Fruit fly (Drosophila melanogaster) whole organism, larva: ENCODE measurements around the gene CG13920.

Source experiments
- noc ChIP-seq: fragments of 200-800 bp; sonication (Bioruptor generic); optimal IDR thresholded peaks from 3 replicates; lab custom pipeline; 2019; ENCODE audit warnings: missing biosample characterization, mild to moderate bottlenecking, missing genetic modification characterization, moderate library complexity

The CG13920 gene

DNA sequence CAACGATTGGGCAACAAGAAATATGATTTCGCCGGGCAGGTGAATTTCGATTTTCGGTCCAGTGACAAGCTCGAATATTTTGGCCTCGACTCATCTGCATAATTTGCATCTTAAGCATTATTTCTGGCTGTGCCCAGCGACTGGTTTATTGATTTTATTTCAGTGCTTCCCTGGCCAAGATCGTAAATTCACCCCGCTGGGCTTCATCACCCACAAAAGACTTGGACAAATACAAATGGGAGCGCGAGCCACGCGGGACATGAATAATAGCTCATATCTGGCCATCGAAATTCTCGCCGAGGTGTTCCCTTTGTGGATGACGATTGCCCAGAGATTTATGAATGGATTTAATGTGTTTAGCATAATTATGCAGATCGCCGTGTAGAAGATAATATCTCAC, 26.5 kb downstream of the CG13920 start:
- peak; percentile 17 for TF ChIP-seq noc (tag; lab: Kevin White, UChicago)

DNA sequence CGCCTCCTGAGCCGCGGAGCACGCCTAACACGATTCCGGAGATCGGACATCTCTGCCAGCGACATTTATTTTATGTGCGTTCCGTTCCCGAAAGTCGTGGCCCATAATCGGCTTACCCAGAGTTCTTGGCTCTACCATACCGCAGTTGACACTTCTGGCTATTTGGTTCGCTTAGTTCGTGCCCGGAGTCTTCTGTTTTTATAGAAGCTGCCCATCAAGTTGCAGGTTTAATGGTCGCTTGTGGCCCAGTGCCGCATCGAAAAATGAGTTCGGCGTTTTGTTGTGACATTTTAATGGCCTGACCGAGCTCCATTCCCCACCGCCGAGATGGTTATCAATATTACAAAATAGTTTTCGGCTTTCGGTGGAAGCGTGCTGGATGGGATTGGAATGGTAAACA, 27.5 kb downstream of the CG13920 start:
- TF ChIP-seq noc (tag; lab: Kevin White, UChicago), result no peak

DNA sequence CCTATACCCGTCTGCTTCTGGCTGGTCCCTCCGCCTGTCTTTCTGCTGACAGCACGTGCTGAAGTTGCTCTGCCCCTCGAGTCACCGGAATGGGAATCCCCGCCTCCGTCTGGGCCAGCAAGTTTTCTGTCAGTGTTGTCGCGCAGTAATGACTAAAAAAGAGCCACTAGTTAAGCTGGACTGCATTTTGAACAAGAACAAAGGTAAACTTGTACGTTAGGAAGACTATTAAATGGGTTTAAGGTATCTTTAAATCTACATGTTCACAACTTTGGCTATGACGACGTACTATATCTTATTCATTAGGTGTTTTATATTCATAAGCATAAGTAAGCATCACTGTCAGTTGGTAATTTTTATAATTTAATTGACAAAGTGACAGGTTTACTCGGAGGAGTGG, 30.6 kb downstream of the CG13920 start:
- TF ChIP-seq noc (tag; lab: Kevin White, UChicago), result no peak

DNA sequence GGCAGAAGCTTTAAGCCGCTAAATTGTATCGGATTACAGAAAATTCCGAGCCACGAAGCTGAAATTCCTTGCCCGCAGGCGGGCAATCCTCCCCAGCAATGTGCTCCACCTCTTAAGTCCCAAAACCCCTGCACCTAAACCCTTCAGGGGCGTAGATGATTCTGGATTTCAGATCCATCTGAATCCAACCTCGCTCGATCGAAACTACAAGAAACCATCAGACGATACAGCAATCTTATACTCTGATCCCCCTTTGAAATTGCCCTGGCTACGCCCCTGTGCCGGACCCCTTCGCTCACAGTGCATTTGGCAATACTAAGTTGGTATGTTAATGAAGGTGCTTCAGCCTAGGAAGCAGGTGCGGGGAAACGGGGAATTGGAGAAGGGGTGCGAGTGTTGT, 34.3 kb downstream of the CG13920 start:
- no peak for TF ChIP-seq noc (tag; lab: Kevin White, UChicago)

DNA sequence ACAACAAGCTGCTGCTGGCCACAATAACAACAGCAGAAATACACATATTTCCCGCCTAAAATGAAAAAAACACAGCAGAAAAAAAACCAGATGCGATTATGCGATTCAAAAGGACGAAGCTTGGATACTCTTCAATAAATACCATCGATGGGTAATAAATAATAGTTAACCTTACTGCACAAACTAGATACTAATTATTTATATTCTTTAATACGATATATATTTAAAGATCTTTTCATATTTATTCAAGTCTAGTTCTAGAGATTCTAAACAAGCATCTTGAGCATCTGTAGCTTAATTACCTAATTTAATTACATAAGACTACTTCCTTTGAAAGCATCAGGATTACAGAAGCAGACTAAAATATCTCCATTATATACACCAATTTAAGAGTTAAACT, 39.4 kb downstream of the CG13920 start:
- no peak for TF ChIP-seq noc (tag; lab: Kevin White, UChicago)

DNA sequence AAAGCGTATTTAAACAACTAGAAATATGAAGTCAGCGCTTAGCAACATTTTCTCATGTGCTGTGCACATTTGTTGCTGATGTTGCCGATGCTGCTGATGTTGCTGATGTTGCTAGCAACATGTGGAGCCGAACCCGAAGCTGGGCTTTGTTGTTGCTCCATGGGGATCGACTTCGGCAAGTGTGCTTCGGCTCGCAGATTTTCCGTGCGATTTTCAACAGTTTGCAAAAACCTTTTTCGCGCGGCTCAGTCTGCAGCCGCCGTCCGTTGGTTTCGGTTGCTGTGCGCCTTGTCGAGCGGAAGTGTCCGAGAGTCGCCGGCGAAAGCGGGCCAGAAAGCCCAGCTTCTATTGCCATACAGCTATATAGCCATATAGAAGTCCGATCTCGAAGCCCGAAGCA, 39.8 kb downstream of the CG13920 start:
- no peak for TF ChIP-seq noc (tag; lab: Kevin White, UChicago)

DNA sequence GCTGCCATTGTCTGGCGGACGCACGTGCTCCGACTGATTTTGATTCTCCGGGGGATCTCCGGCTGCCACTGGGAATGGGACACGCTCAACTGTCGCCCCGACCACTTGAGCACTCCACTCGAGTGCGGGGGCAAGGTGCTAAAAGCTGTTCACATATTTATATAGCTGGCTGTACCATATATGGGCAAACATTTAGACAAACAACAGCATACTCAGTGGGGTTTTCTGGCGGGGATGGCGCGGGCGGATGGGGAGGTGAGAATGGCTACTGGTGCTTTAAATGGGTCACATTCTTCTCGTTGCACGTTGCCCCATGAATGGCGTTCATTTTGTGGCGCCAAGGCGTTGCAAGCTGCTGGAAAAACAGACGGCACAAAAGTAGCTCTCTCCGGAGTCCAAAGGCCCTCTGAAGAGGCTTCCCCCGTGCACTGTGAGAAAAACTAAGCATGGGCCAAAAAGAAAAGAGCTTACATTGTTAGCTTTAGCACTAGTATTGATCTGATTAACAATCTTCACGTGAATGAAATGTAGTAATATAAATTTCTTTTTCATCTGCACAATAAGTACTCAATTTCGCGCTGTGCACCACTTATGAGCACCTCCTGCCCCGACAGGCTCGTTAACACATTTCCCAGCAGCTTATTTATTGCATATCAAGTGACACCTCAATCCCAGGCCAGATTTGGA, 42.1 kb downstream of the CG13920 start:
- TF ChIP-seq noc (tag; lab: Kevin White, UChicago), result no peak

DNA sequence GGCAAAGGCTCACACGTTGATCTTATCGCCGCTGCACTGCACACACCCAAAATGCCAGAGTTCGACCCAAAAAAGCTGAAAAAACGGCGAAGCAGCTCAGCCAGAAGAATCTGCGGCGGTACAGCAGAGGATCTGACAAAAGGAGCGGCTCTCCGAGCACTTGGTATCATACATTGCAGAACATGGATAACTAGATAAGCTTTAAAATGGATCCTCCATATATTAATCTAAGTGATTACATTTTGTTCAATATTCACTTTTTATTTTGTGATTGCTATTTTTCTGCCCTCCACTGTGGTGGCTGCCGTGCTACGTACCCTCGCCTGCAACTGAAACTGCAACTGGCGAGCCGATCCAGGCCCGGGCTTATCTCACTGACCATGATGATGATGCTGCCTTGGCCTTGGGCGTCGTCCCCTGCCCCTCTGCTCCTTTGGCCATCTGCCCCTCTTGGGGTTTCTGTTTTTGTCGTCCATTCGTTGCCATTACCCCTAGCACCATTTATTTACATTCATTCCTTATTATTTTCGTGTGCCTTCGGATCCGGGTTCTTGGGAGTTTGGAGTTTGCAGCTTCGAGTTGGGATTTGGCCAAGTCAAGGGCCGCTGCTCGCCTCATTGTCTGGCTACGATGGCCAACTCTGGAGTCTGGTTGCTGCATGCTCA, 43.5 kb downstream of the CG13920 start:
- TF ChIP-seq noc (tag; lab: Kevin White, UChicago), result no peak

DNA sequence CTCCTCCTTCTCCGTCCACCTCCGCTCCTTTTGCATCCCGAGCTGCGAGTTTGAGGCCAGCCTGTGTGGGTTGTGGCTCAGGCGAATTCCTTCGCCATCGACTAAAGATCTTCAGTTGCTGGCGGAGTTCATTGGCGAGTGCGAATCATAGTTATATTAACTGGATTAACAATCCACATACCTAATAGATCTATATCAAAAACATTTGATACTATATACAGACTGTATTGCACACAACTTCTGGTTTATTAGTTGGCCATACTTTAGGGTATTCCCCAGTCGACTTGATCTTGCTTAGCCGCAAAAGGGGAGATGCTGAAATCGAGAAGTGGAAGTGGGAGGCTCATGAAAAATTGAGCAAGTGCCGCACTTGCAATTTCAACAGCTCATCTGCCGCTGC, 44.1 kb downstream of the CG13920 start:
- TF ChIP-seq noc (tag; lab: Kevin White, UChicago), result no peak

DNA sequence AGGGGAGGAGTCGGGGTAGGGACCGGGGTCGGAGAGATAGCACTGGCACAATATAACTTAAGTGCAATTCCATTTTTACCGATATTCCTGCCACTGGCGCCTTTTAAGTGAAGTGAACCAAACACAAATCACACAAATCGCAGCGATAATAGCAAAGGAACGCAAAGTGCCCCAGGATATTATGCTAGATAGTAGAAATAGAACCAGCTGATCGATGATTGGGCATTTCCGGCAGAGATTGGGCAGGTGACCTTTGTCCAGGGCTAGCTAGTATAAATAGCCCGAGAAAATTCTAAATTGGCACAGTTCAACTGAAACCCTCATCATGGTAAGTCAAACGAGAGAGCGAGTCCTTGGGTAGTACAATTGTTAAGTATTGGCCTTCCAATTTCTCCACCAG, 45.6 kb downstream of the CG13920 start, which contains the start of gene CG12011:
Gene CG12011, plus strand, starts transcription at position 301 of the 400 bp plus-strand sequence.
- TF ChIP-seq noc (tag; lab: Kevin White, UChicago), result no peak
